Fruit fly (Drosophila melanogaster): ENCODE results near the gene CASK.
A peak's percentile ranks its signal among the peaks of the same experiment; 100 is the strongest.

The CASK gene

dm6 chr3R:21822562-21822933 lies at the start of gene CASK:
TSS of gene CASK (minus strand) at chr3R:21822674.
- TF ChIP-seq Dif (GFP tag; optimal IDR thresholded peaks at IDR 0.05; ENCODE audit: partially characterized antibody) (no peak), CG9705 (GFP tag; optimal IDR thresholded peaks at IDR 0.05) (no peak), h (GFP tag; optimal IDR thresholded peaks at IDR 0.05) (no peak), jim (GFP tag; optimal IDR thresholded peaks at IDR 0.05) (no peak), Hr78 (GFP tag; optimal IDR thresholded peaks at IDR 0.05) (no peak), usp (GFP tag; optimal IDR thresholded peaks at IDR 0.05) (no peak), dsf (GFP tag; optimal IDR thresholded peaks at IDR 0.05; ENCODE audit: borderline replicate concordance) (no peak), Hnf4 (GFP tag; optimal IDR thresholded peaks at IDR 0.05) (no peak), foxo (GFP tag; optimal IDR thresholded peaks at IDR 0.05) (no peak), Rel (GFP tag; optimal IDR thresholded peaks at IDR 0.05) (no peak), Rel (tag; optimal IDR thresholded peaks at IDR 0.05) (peak; percentile 8), Hr83 (GFP tag; optimal IDR thresholded peaks at IDR 0.05; ENCODE audit: poor library complexity, severe bottlenecking) (peak; percentile 3), sv (GFP tag; optimal IDR thresholded peaks at IDR 0.05) (no peak), rgr (GFP tag; optimal IDR thresholded peaks at IDR 0.05) (peak; percentile 20), sage (GFP tag; optimal IDR thresholded peaks at IDR 0.05) (no peak), Myc (optimal IDR thresholded peaks at IDR 0.05) (no peak), tai (GFP tag; optimal IDR thresholded peaks at IDR 0.05) (no peak), woc (GFP tag; optimal IDR thresholded peaks at IDR 0.05) (peak; percentile 27), dl (GFP tag; optimal IDR thresholded peaks at IDR 0.05; ENCODE audit: insufficient read depth in 1 of 2, partially characterized antibody in 2 of 2) (no peak), Vsx2 (GFP tag; optimal IDR thresholded peaks at IDR 0.05; ENCODE audit: partially characterized antibody) (no peak), Jra (GFP tag; optimal IDR thresholded peaks at IDR 0.05) (no peak), Dfd (GFP tag; optimal IDR thresholded peaks at IDR 0.05) (no peak)

- no peak for TF ChIP-seq CG9705 (GFP tag; optimal IDR thresholded peaks at IDR 0.05)
- no peak for TF ChIP-seq OdsH (GFP tag; optimal IDR thresholded peaks at IDR 0.05)
- TF ChIP-seq fru (GFP tag; optimal IDR thresholded peaks at IDR 0.05), result no peak
- no peak for TF ChIP-seq CG32264 (GFP tag; optimal IDR thresholded peaks at IDR 0.05)
- TF ChIP-seq Sp1 (GFP tag; optimal IDR thresholded peaks at IDR 0.05), result no peak
- no peak for TF ChIP-seq Hr78 (GFP tag; optimal IDR thresholded peaks at IDR 0.05)
- no peak for TF ChIP-seq tai (GFP tag; optimal IDR thresholded peaks at IDR 0.05)
- TF ChIP-seq woc (GFP tag; optimal IDR thresholded peaks at IDR 0.05), result no peak
- TF ChIP-seq CrebA (GFP tag; optimal IDR thresholded peaks at IDR 0.05; ENCODE audit: borderline replicate concordance), result no peak
- TF ChIP-seq HLH106 (tag; optimal IDR thresholded peaks at IDR 0.05), result no peak
- no peak for TF ChIP-seq Abd-B (GFP tag; optimal IDR thresholded peaks at IDR 0.05)
- TF ChIP-seq Hr83 (GFP tag; optimal IDR thresholded peaks at IDR 0.05; ENCODE audit: poor library complexity, severe bottlenecking), result no peak
- TF ChIP-seq foxo (GFP tag; optimal IDR thresholded peaks at IDR 0.05), result no peak
- TF ChIP-seq brk (GFP tag; optimal IDR thresholded peaks at IDR 0.05), result no peak
- TF ChIP-seq h (GFP tag; optimal IDR thresholded peaks at IDR 0.05), result no peak
These were observed 49.0 kb upstream of the CASK start for dm6 chr3R:21871348-21871940.

- peak; percentile 39 for TF ChIP-seq dmrt93B (GFP tag; optimal IDR thresholded peaks at IDR 0.05)
- TF ChIP-seq foxo (GFP tag; optimal IDR thresholded peaks at IDR 0.05), result peak; percentile 62 to 90
- peak; percentile 87 for TF ChIP-seq rgr (GFP tag; optimal IDR thresholded peaks at IDR 0.05)
- peak; percentile 82 for TF ChIP-seq Hnf4 (GFP tag; optimal IDR thresholded peaks at IDR 0.05)
- TF ChIP-seq Sp1 (GFP tag; optimal IDR thresholded peaks at IDR 0.05), result peak; percentile 61
- TF ChIP-seq ey (GFP tag; optimal IDR thresholded peaks at IDR 0.05), result peak; percentile 83
- peak; percentile 70 for TF ChIP-seq psq (GFP tag; optimal IDR thresholded peaks at IDR 0.05)
- TF ChIP-seq br (GFP tag; optimal IDR thresholded peaks at IDR 0.05), result peak; percentile 80
- peak; percentile 44 for TF ChIP-seq Jra (GFP tag; optimal IDR thresholded peaks at IDR 0.05)
- TF ChIP-seq OdsH (GFP tag; optimal IDR thresholded peaks at IDR 0.05), result peak; percentile 81
- TF ChIP-seq HLH106 (tag; optimal IDR thresholded peaks at IDR 0.05), result peak; percentile 77
- TF ChIP-seq h (GFP tag; optimal IDR thresholded peaks at IDR 0.05), result peak; percentile 78
- no peak for TF ChIP-seq dl (GFP tag; optimal IDR thresholded peaks at IDR 0.05; ENCODE audit: insufficient read depth in 1 of 2, partially characterized antibody in 2 of 2)
- no peak for TF ChIP-seq CG9705 (GFP tag; optimal IDR thresholded peaks at IDR 0.05)
- no peak for TF ChIP-seq lola (GFP tag; optimal IDR thresholded peaks at IDR 0.05)
- TF ChIP-seq GATAd (GFP tag; optimal IDR thresholded peaks at IDR 0.05), result no peak
- TF ChIP-seq Abd-B (GFP tag; optimal IDR thresholded peaks at IDR 0.05), result no peak
- peak; percentile 65 for TF ChIP-seq CG32264 (GFP tag; optimal IDR thresholded peaks at IDR 0.05)
- no peak for TF ChIP-seq Rel (GFP tag; optimal IDR thresholded peaks at IDR 0.05)
- TF ChIP-seq Rel (tag; optimal IDR thresholded peaks at IDR 0.05), result peak; percentile 56
- peak; percentile 60 for TF ChIP-seq woc (GFP tag; optimal IDR thresholded peaks at IDR 0.05)
- TF ChIP-seq Myc (optimal IDR thresholded peaks at IDR 0.05), result no peak
- peak; percentile 97 for TF ChIP-seq sv (GFP tag; optimal IDR thresholded peaks at IDR 0.05)
- TF ChIP-seq Mio (GFP tag; optimal IDR thresholded peaks at IDR 0.05), result peak; percentile 36
- peak; percentile 11 for TF ChIP-seq sage (GFP tag; optimal IDR thresholded peaks at IDR 0.05)
- peak; percentile 87 for TF ChIP-seq fru (GFP tag; optimal IDR thresholded peaks at IDR 0.05)
These were observed 47.9 kb upstream of the CASK start, which contains the start of gene CG31431 for dm6 chr3R:21870158-21870971. TSS of gene CG31431 (plus strand) at chr3R:21870681.

All from whole organism, wandering third instar larva.